Worm (Caenorhabditis elegans): Measurements from ENCODE around the gene str-27.

Gene str-27

DNA sequence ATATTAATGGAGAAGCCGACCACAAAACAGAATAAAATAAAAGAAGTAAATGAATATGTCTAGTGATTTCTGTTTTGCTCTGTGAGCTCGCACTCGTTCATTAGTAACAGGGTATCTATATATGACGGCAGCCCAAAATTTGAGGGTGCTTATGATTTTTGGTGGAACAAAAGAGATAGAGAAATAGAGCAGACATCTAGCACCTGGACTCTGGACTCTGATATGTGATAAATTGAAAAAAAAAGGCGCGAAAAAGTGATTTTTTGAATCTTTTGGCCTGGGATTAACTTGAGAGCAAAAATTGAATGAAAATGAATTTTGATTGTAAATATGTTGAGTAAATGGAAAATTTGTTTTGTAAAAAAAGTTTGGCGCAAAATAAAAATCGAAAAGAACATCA lies 41.0 kb upstream of the str-27 start, which contains the start of gene nhr-283:
Gene nhr-283, minus strand, starts transcription at position 101 of the 400 bp plus-strand sequence.
- TF ChIP-seq lin-32 (GFP tag; optimal IDR thresholded peaks at IDR 0.05) (no peak), sptf-1 (tag; optimal IDR thresholded peaks at IDR 0.05) (no peak), pha-4 (tag; optimal IDR thresholded peaks at IDR 0.05) (no peak), mab-5 (tag; optimal IDR thresholded peaks at IDR 0.05) (no peak), lin-13 (tag; optimal IDR thresholded peaks at IDR 0.05) (no peak), ztf-11 (tag; optimal IDR thresholded peaks at IDR 0.05) (no peak), nhr-12 (tag; optimal IDR thresholded peaks at IDR 0.05) (no peak), M03D4.4 (tag; optimal IDR thresholded peaks at IDR 0.05) (no peak), nhr-2 (tag; optimal IDR thresholded peaks at IDR 0.05) (no peak), ces-1 (GFP tag; optimal IDR thresholded peaks at IDR 0.05) (no peak)

DNA sequence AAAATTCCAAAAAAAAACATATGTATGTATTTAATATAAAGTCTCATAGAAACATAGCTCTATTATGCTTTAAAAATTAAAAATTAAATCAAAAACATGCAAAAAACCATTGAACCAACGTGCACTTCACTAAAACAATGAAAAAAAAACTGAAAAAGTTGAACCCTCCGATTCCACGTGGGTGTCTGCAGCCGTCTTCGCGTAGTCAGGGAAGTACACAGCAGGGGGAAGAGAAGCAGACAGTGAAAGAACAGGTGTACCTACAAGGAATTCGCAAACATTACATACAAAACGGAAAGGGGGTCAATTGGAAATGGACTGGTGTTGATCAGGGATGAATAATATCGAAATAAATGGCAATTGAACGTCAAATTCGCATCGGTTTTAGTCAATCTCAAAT lies 38.3 kb upstream of the str-27 start:
- TF ChIP-seq lin-13 (tag; optimal IDR thresholded peaks at IDR 0.05) (no peak), cnd-1 (tag; optimal IDR thresholded peaks at IDR 0.05) (no peak), drap-1 (GFP tag; optimal IDR thresholded peaks at IDR 0.05) (no peak), lin-32 (GFP tag; optimal IDR thresholded peaks at IDR 0.05) (no peak), elt-1 (tag; optimal IDR thresholded peaks at IDR 0.05; ENCODE audit: borderline replicate concordance, insufficient read depth) (no peak), mep-1 (tag; optimal IDR thresholded peaks at IDR 0.05) (no peak), nhr-76 (tag; optimal IDR thresholded peaks at IDR 0.05) (no peak), lsy-2 (tag; optimal IDR thresholded peaks at IDR 0.05) (no peak), ceh-83 (GFP tag; optimal IDR thresholded peaks at IDR 0.05) (no peak), mls-2 (tag; optimal IDR thresholded peaks at IDR 0.05) (no peak), pha-4 (tag; optimal IDR thresholded peaks at IDR 0.05) (no peak)

DNA sequence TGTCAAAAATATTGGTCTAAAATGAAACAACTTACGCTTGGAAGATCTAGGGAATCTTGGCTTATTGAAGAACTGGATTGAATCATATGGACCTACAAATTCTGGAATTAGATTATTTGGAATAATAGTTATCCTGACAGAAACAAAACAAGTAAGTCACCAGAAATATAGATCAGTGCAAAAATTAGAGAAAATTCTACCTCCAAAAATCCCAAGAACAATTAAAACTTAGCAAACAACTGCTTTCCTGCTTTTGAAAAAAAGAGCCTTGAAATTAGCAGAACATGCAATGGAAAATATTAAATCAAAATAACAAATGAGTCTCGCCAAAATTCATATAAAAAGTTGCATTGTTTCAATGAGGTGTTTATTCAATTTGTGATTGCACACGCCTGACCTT lies 37.5 kb upstream of the str-27 start, which contains the start of gene nhr-60:
Gene nhr-60, minus strand, starts transcription at position 101 of the 400 bp plus-strand sequence.
- no peak for TF ChIP-seq ztf-11 (tag; optimal IDR thresholded peaks at IDR 0.05)
- no peak for TF ChIP-seq ceh-83 (GFP tag; optimal IDR thresholded peaks at IDR 0.05)
- no peak for TF ChIP-seq hlh-1 (tag; optimal IDR thresholded peaks at IDR 0.05)
- TF ChIP-seq unc-120 (tag; optimal IDR thresholded peaks at IDR 0.05; ENCODE audit: poor library complexity, severe bottlenecking), result no peak
- TF ChIP-seq unc-62 (GFP tag; optimal IDR thresholded peaks at IDR 0.05), result no peak
- no peak for TF ChIP-seq zip-8 (tag; optimal IDR thresholded peaks at IDR 0.05)
- TF ChIP-seq pha-4 (tag; optimal IDR thresholded peaks at IDR 0.05), result no peak
- TF ChIP-seq mab-5 (tag; optimal IDR thresholded peaks at IDR 0.05), result no peak
- TF ChIP-seq ham-2 (GFP tag; optimal IDR thresholded peaks at IDR 0.05), result no peak

DNA sequence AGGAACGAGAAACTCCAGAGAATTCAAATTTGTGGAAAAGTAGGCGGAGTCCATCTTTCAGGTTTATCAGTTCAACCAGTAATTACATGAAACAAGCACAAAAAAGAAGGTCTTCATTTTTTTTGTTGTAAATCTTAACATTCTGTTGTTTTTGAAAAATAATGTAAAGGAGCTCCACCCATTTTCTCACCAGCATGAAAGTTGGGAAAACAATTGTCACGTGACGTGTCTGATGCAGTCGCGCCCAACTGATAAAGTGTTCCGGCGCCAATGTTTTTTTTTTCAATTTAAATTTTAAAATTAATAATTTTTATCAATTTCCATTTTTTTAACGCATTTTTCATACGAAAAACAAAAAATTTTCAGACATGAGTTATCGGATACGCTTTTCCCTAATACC lies 33.5 kb upstream of the str-27 start, which contains the start of gene F57A10.4:
Gene F57A10.4, plus strand, starts transcription at position 367 of the 400 bp plus-strand sequence.
- TF ChIP-seq pha-4 (tag; optimal IDR thresholded peaks at IDR 0.05) (no peak), mab-5 (tag; optimal IDR thresholded peaks at IDR 0.05) (no peak)

DNA sequence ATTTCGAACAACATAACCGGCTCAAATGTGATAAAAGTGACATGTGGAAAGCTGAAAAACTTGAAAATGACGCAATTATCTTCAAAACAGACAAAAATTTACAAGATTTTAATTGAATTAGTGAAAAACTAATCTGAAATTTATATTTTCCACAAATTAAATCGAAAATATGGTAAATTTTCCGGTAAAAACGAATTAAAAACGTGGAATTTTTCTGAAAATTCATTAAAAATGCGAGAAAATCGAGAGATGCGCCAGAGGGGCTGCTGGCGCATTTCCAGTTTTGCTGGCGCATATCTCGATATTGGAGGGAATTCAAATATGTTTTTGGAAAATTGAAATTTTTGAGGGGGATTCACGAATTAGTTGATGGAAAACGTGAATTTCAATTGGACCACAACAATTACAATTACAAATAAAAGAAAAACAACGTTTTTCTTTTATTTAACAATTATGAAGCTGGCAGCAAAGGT lies 30.5 kb upstream of the str-27 start, which contains the start of the genes haf-3 and F57A10.2:
Gene haf-3, minus strand, starts transcription at position 51 of the 473 bp plus-strand sequence.
Gene F57A10.2, plus strand, starts transcription at position 454 of the 473 bp plus-strand sequence.
- TF ChIP-seq mls-2 (tag; optimal IDR thresholded peaks at IDR 0.05), result no peak
- TF ChIP-seq sem-2 (GFP tag; optimal IDR thresholded peaks at IDR 0.05), result no peak
- TF ChIP-seq elt-1 (tag; optimal IDR thresholded peaks at IDR 0.05; ENCODE audit: borderline replicate concordance, insufficient read depth), result peak; percentile 11
- TF ChIP-seq hlh-1 (tag; optimal IDR thresholded peaks at IDR 0.05), result peak; percentile 23
- no peak for TF ChIP-seq unc-62 (GFP tag; optimal IDR thresholded peaks at IDR 0.05)
- no peak for TF ChIP-seq nhr-28 (tag; optimal IDR thresholded peaks at IDR 0.05)
- peak; percentile 74 for TF ChIP-seq sptf-1 (tag; optimal IDR thresholded peaks at IDR 0.05)
- peak; percentile 48 for TF ChIP-seq pha-4 (tag; optimal IDR thresholded peaks at IDR 0.05)
- TF ChIP-seq ceh-43 (GFP tag; optimal IDR thresholded peaks at IDR 0.05), result no peak
- peak; percentile 77 for TF ChIP-seq lsy-2 (tag; optimal IDR thresholded peaks at IDR 0.05)
- TF ChIP-seq lin-13 (tag; optimal IDR thresholded peaks at IDR 0.05), result peak; percentile 85
- TF ChIP-seq nhr-12 (tag; optimal IDR thresholded peaks at IDR 0.05), result no peak
- no peak for TF ChIP-seq unc-39 (tag; optimal IDR thresholded peaks at IDR 0.05)
- TF ChIP-seq ces-1 (GFP tag; optimal IDR thresholded peaks at IDR 0.05), result peak; percentile 67
- TF ChIP-seq snpc-4 (tag; optimal IDR thresholded peaks at IDR 0.05), result no peak
- no peak for TF ChIP-seq bed-3 (GFP tag; optimal IDR thresholded peaks at IDR 0.05)
- peak; percentile 43 for TF ChIP-seq ceh-39 (tag; optimal IDR thresholded peaks at IDR 0.05)
- no peak for TF ChIP-seq flh-1 (GFP tag; optimal IDR thresholded peaks at IDR 0.05)
- no peak for TF ChIP-seq elt-3 (tag; optimal IDR thresholded peaks at IDR 0.05)
- TF ChIP-seq drap-1 (GFP tag; optimal IDR thresholded peaks at IDR 0.05), result peak; percentile 79
- TF ChIP-seq lin-32 (GFP tag; optimal IDR thresholded peaks at IDR 0.05), result no peak
- no peak for TF ChIP-seq ham-2 (GFP tag; optimal IDR thresholded peaks at IDR 0.05)
- no peak for TF ChIP-seq nhr-76 (tag; optimal IDR thresholded peaks at IDR 0.05)
- TF ChIP-seq M03D4.4 (tag; optimal IDR thresholded peaks at IDR 0.05), result peak; percentile 46
- TF ChIP-seq mep-1 (tag; optimal IDR thresholded peaks at IDR 0.05), result peak; percentile 91
- no peak for TF ChIP-seq tbx-8 (GFP tag; optimal IDR thresholded peaks at IDR 0.05)
- TF ChIP-seq ztf-11 (tag; optimal IDR thresholded peaks at IDR 0.05), result no peak
- TF ChIP-seq ceh-83 (GFP tag; optimal IDR thresholded peaks at IDR 0.05), result no peak
- TF ChIP-seq cnd-1 (tag; optimal IDR thresholded peaks at IDR 0.05), result no peak
- peak; percentile 82 for TF ChIP-seq nhr-237 (tag; optimal IDR thresholded peaks at IDR 0.05)
- TF ChIP-seq mab-5 (tag; optimal IDR thresholded peaks at IDR 0.05), result peak; percentile 62
- no peak for TF ChIP-seq blmp-1 (tag; optimal IDR thresholded peaks at IDR 0.05)
- no peak for TF ChIP-seq zip-8 (tag; optimal IDR thresholded peaks at IDR 0.05)
- TF ChIP-seq unc-120 (tag; optimal IDR thresholded peaks at IDR 0.05; ENCODE audit: poor library complexity, severe bottlenecking), result no peak
- TF ChIP-seq nhr-2 (tag; optimal IDR thresholded peaks at IDR 0.05), result no peak

Measured in whole organism, mixed stage, embryonic.